Worm (Caenorhabditis elegans): Measurements from ENCODE around the gene F01G4.6.
A peak's percentile ranks its signal among the peaks of the same experiment; 100 is the strongest.

- TF ChIP-seq efl-1 (optimal IDR thresholded peaks at IDR 0.05) (peak; percentile 89 to 92), efl-1 (GFP tag; optimal IDR thresholded peaks at IDR 0.05 in 1 of 2) (peak; percentile 81 to 98), alr-1 (tag; optimal IDR thresholded peaks at IDR 0.05; ENCODE audit: borderline replicate concordance) (no peak), vab-15 (tag; optimal IDR thresholded peaks at IDR 0.05) (peak; percentile 83), skn-1 (tag; optimal IDR thresholded peaks at IDR 0.05) (peak; percentile 88), pqm-1 (tag; optimal IDR thresholded peaks at IDR 0.05) (no peak), elt-3 (tag; optimal IDR thresholded peaks at IDR 0.05) (peak; percentile 23 to 94 (median 83)), ceh-82 (tag; optimal IDR thresholded peaks at IDR 0.05) (peak; percentile 95 to 97 (median 97)), egl-27 (tag; optimal IDR thresholded peaks at IDR 0.05) (no peak), lin-39 (tag; optimal IDR thresholded peaks at IDR 0.05) (peak; percentile 58)
These were observed at the start of gene F01G4.6, which contains the start of gene pfd-1 for ce11 chrIV:11149454-11150163.

All from whole organism, L1 larva.